Worm (Caenorhabditis elegans): ENCODE data around the gene ltah-1.2.

The ltah-1.2 gene

DNA sequence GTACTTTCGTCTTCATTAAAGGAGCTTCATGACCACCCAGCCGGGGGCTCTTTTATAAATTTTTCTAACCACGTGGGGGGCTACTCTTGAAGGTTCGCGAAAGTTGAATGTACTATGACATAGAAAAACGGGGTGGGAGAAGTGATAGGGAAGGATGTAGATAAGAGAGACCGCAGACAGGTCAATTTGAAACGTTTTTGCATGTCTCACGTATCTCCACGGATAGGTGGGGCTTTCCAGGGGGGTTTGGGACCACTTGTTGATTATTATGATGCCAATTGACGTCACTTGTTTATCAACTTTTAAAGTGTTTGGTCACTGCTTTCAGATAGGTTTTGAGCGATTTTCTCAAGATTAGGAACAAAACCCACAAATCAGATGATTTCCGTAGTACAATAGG lies 34.7 kb upstream of the ltah-1.2 start:
- TF ChIP-seq madf-8 (GFP tag; conservative IDR thresholded peaks at IDR 0.05) (no peak), lin-35 (GFP tag; optimal IDR thresholded peaks at IDR 0.05) (no peak), hmg-20 (GFP tag; IDR thresholded peaks at IDR 0.05) (no peak), ztf-26 (tag; optimal IDR thresholded peaks at IDR 0.05) (peak; percentile 50), lir-1 (GFP tag; conservative IDR thresholded peaks at IDR 0.05) (no peak), akir-1 (GFP tag; optimal IDR thresholded peaks at IDR 0.05) (no peak), hsf-1 (GFP tag; IDR thresholded peaks at IDR 0.05) (peak; percentile 31; the same call in 1 of the 2 replicates), aptf-3 (GFP tag; IDR thresholded peaks at IDR 0.05) (no peak), sdz-38 (tag; optimal IDR thresholded peaks at IDR 0.05) (no peak), sptf-2 (GFP tag; optimal IDR thresholded peaks at IDR 0.05) (no peak), rcor-1 (GFP tag; IDR thresholded peaks at IDR 0.05) (no peak), tbx-9 (tag; optimal IDR thresholded peaks at IDR 0.05; ENCODE audit: borderline replicate concordance) (no peak), gei-17 (GFP tag; optimal IDR thresholded peaks at IDR 0.05) (no peak), ztf-25 (GFP tag; IDR thresholded peaks at IDR 0.05) (no peak), K11D2.4 (GFP tag; IDR thresholded peaks at IDR 0.05) (peak; percentile 44; the same call in 1 of the 2 replicates), unc-62 (GFP tag; optimal IDR thresholded peaks at IDR 0.05) (no peak), nfya-2 (GFP tag; IDR thresholded peaks at IDR 0.05) (no peak), xnd-1 (tag; optimal IDR thresholded peaks at IDR 0.05) (no peak), F22D6.2 (tag; optimal IDR thresholded peaks at IDR 0.05) (no peak), ztf-18 (tag; optimal IDR thresholded peaks at IDR 0.05) (no peak), attf-3 (GFP tag; conservative IDR thresholded peaks at IDR 0.05) (no peak), cebp-2 (GFP tag; IDR thresholded peaks at IDR 0.05) (no peak), pha-4 (tag; optimal IDR thresholded peaks at IDR 0.05) (no peak), Y53F4B.3 (GFP tag; IDR thresholded peaks at IDR 0.05) (no peak), efl-1 (GFP tag; optimal IDR thresholded peaks at IDR 0.05) (no peak), zfh-2 (GFP tag; conservative IDR thresholded peaks at IDR 0.05) (no peak), mcd-1 (GFP tag; IDR thresholded peaks at IDR 0.05) (no peak), cebp-1 (GFP tag; IDR thresholded peaks at IDR 0.05) (no peak), cebp-1 (tag; optimal IDR thresholded peaks at IDR 0.05) (peak; percentile 20), athp-1 (tag; optimal IDR thresholded peaks at IDR 0.05) (no peak), egl-18 (GFP tag; IDR thresholded peaks at IDR 0.05) (no peak), ceh-58 (GFP tag; IDR thresholded peaks at IDR 0.05) (no peak)

DNA sequence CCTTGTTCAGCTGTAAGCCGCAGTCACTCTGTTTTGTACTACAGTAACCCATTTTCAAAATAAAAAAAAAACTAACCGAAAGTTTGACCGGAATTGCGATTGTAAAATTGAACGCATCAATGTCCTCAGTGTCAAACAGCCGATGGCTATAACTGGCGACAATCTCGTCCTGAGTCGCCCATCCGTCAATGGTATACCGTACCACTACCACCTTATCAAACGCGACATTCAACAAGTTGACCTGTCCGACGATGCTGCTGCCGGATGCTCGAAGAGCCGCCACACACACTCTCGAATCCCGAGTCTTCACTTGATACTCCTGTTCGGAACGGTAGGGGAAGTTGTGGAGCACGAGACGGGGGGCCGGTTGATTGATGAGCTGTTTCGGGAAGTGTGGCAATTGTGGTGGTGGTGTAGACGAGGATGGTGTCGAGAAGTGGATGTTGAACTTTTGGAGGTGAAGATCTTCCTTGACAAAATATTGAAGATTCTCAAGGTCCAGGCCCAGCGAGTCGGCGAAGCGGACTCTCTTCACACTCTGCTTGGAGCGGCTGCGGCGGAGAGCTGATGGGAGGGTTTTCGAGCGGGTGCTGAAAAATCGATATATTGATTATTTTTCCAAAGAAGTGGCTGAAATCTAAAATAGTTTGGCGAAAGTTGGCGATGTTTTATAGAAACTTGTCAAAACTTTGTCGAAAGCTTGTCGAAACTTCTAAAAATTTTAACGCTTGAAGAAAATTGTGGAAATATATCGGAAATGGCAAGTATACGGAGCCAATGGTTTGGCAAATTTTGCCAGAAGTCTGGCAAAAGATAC lies 33.7 kb upstream of the ltah-1.2 start:
- TF ChIP-seq zfh-2 (GFP tag; conservative IDR thresholded peaks at IDR 0.05), result peak; percentile 70
- TF ChIP-seq xnd-1 (tag; optimal IDR thresholded peaks at IDR 0.05), result no peak

DNA sequence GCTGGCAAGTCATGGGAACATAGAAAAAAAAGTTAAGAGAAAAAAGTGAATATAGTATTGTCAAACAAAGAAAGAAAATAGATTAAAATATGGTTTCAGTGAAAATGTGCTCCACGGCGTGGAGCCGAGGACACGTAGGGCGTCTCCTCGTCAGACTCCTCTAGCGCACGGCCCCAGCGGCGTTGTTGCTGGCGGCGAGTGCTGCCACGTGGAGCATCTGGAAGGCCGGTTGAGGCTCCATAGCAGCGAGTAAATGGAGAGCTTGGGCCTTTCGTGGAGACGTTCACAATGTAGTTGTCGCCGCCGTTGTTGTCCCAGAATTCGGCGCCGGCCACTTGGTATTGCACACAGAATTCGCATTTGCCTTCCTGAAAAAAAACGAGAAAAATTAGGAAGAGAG lies 32.6 kb upstream of the ltah-1.2 start:
- TF ChIP-seq dox-1 (GFP tag; IDR thresholded peaks at IDR 0.05), result peak; percentile 59; the same call in 1 of the 2 replicates
- no peak for TF ChIP-seq dpff-1 (tag; optimal IDR thresholded peaks at IDR 0.05)
- TF ChIP-seq mxl-1 (tag; optimal IDR thresholded peaks at IDR 0.05), result no peak
- no peak for TF ChIP-seq lin-40 (tag; optimal IDR thresholded peaks at IDR 0.05)
- peak; percentile 48 for TF ChIP-seq sptf-2 (GFP tag; optimal IDR thresholded peaks at IDR 0.05)
- no peak for TF ChIP-seq B0035.1 (tag; optimal IDR thresholded peaks at IDR 0.05)
- no peak for TF ChIP-seq F52B5.7 (tag; optimal IDR thresholded peaks at IDR 0.05)
- TF ChIP-seq egrh-3 (GFP tag; IDR thresholded peaks at IDR 0.05), result peak; percentile 24; the same call in 1 of the 2 replicates
- TF ChIP-seq snpc-1.1 (tag; optimal IDR thresholded peaks at IDR 0.05; ENCODE audit: insufficient read depth), result no peak
- no peak for TF ChIP-seq attf-3 (GFP tag; conservative IDR thresholded peaks at IDR 0.05)
- no peak for TF ChIP-seq Y95B8A.8 (GFP tag; IDR thresholded peaks at IDR 0.05)
- TF ChIP-seq nhr-120 (GFP tag; IDR thresholded peaks at IDR 0.05), result no peak
- TF ChIP-seq nhr-90 (tag; optimal IDR thresholded peaks at IDR 0.05), result no peak
- no peak for TF ChIP-seq tbx-9 (tag; optimal IDR thresholded peaks at IDR 0.05; ENCODE audit: borderline replicate concordance)
- 0 out of 2 replicates have a peak, but pooled peaks have one; percentile 15 for TF ChIP-seq egl-44 (GFP tag; IDR thresholded peaks at IDR 0.05)
- TF ChIP-seq cebp-2 (GFP tag; IDR thresholded peaks at IDR 0.05), result 0 out of 2 replicates have a peak, but pooled peaks have one; percentile 24
- no peak for TF ChIP-seq K11D2.4 (GFP tag; IDR thresholded peaks at IDR 0.05)
- TF ChIP-seq ztf-22 (GFP tag; optimal IDR thresholded peaks at IDR 0.05), result no peak
- peak; percentile 89 for TF ChIP-seq zfh-2 (GFP tag; conservative IDR thresholded peaks at IDR 0.05)
- peak; percentile 22; the same call in 1 of the 2 replicates for TF ChIP-seq mcd-1 (GFP tag; IDR thresholded peaks at IDR 0.05)
- TF ChIP-seq madf-8 (GFP tag; conservative IDR thresholded peaks at IDR 0.05), result no peak

Data from whole organism, young adult.